Fruit fly (Drosophila melanogaster) whole organism, pupa: Measurements from ENCODE around the gene UQCR-14.

ENCODE experiments used
- CG10348 ChIP-seq: fragments of 200-800 bp; sonication (Bioruptor generic); IDR thresholded peaks from 2 replicates; pipeline ENCODE4 v1.3.6; 2022; ENCODE audit warnings: missing biosample characterization, missing genetic modification characterization
- CG12605 ChIP-seq: fragments of 200-800 bp; sonication (Bioruptor generic); IDR thresholded peaks from 2 replicates; pipeline ENCODE4 v1.3.6; 2022; ENCODE audit warnings: missing biosample characterization, missing genetic modification characterization
- CG13204 ChIP-seq: fragments of 200-800 bp; sonication (Bioruptor generic); optimal IDR thresholded peaks from 2 replicates; lab custom pipeline; 2018; ENCODE audit warnings: missing biosample characterization, mild to moderate bottlenecking, missing genetic modification characterization, moderate library complexity
- CG14655 ChIP-seq: fragments of 200-800 bp; sonication (Bioruptor generic); optimal IDR thresholded peaks from 3 replicates; lab custom pipeline; 2017; ENCODE audit warnings: mild to moderate bottlenecking, missing biosample characterization, missing genetic modification reagents, missing genetic modification characterization
- CG15710 ChIP-seq: fragments of 200-800 bp; sonication (Bioruptor generic); optimal IDR thresholded peaks from 2 replicates; lab custom pipeline; 2018; ENCODE audit warnings: missing biosample characterization, mild to moderate bottlenecking, missing genetic modification characterization, moderate library complexity
- CG17806 ChIP-seq: fragments of 200-800 bp; sonication (Bioruptor generic); optimal IDR thresholded peaks from 2 replicates; lab custom pipeline; 2018; ENCODE audit warnings: missing biosample characterization, mild to moderate bottlenecking, missing genetic modification characterization, moderate library complexity
- CG32121 ChIP-seq: fragments of 200-800 bp; sonication (Bioruptor generic); IDR thresholded peaks from 2 replicates; pipeline ENCODE4 v1.3.6; 2022; ENCODE audit warnings: missing biosample characterization, missing genetic modification characterization
- CG34367 ChIP-seq: fragments of 200-800 bp; sonication (Bioruptor generic); optimal IDR thresholded peaks from 2 replicates; lab custom pipeline; 2018; ENCODE audit warnings: missing biosample characterization, mild to moderate bottlenecking, missing genetic modification characterization
- CG4496 ChIP-seq: fragments of 200-800 bp; sonication (Bioruptor generic); IDR thresholded peaks from 3 replicates; pipeline ENCODE4 v1.3.6; 2022; ENCODE audit warnings: missing biosample characterization, missing genetic modification characterization
- CG8159 ChIP-seq: fragments of 200-800 bp; sonication (Bioruptor generic); optimal IDR thresholded peaks from 3 replicates; lab custom pipeline; 2018; ENCODE audit warnings: missing biosample characterization, mild to moderate bottlenecking, missing genetic modification characterization, moderate library complexity
- CG8301 ChIP-seq: fragments of 200-800 bp; sonication (Bioruptor generic); optimal IDR thresholded peaks from 2 replicates; lab custom pipeline; 2018; ENCODE audit warnings: missing biosample characterization, mild to moderate bottlenecking, missing genetic modification characterization
- CG9948 ChIP-seq: fragments of 200-800 bp; sonication (Bioruptor generic); optimal IDR thresholded peaks from 2 replicates; lab custom pipeline; 2018; ENCODE audit warnings: missing biosample characterization, mild to moderate bottlenecking, missing genetic modification characterization, moderate library complexity
- D1 ChIP-seq: fragments of 200-800 bp; sonication (Bioruptor generic); optimal IDR thresholded peaks from 2 replicates; lab custom pipeline; 2018; ENCODE audit warnings: missing biosample characterization, mild to moderate bottlenecking, missing genetic modification characterization, moderate library complexity
- EcR ChIP-seq: fragments of 200-800 bp; sonication (Bioruptor generic); optimal IDR thresholded peaks from 3 replicates; lab custom pipeline; 2019; ENCODE audit warnings: missing biosample characterization, missing genetic modification characterization, mild to moderate bottlenecking, moderate library complexity, missing genetic modification reagents
- Ets98B ChIP-seq: fragments of 200-800 bp; sonication (Bioruptor generic); IDR thresholded peaks from 2 replicates; pipeline ENCODE4 v1.3.6; 2022; ENCODE audit warnings: missing biosample characterization, missing genetic modification characterization
- Pif1A ChIP-seq: fragments of 200-800 bp; sonication (Bioruptor generic); optimal IDR thresholded peaks from 3 replicates; lab custom pipeline; 2016; ENCODE audit warnings: missing biosample characterization, missing genetic modification characterization
- Pif1B ChIP-seq: fragments of 200-800 bp; sonication (Bioruptor generic); optimal IDR thresholded peaks from 3 replicates; lab custom pipeline; 2016; ENCODE audit warnings: missing biosample characterization, missing genetic modification characterization
- Snoo ChIP-seq: fragments of 200-800 bp; sonication (Bioruptor generic); optimal IDR thresholded peaks from 3 replicates; lab custom pipeline; 2017; ENCODE audit warnings: missing biosample characterization, mild to moderate bottlenecking, missing genetic modification characterization, inconsistent platforms
- fd96Ca ChIP-seq: fragments of 200-800 bp; sonication (Bioruptor generic); IDR thresholded peaks from 3 replicates; pipeline ENCODE4 v1.3.6; 2022; ENCODE audit warnings: missing biosample characterization, missing genetic modification characterization
- gl ChIP-seq: fragments of 200-800 bp; sonication (Bioruptor generic); optimal IDR thresholded peaks from 2 replicates; lab custom pipeline; 2018; ENCODE audit warnings: missing biosample characterization, mild to moderate bottlenecking, missing genetic modification characterization
- rn ChIP-seq: fragments of 200-800 bp; sonication (Bioruptor generic); IDR thresholded peaks from 2 replicates; pipeline ENCODE4 v1.3.6; 2022; ENCODE audit warnings: missing biosample characterization, missing genetic modification characterization

The UQCR-14 gene

dm6 chrX:16321037-16321436, 34.9 kb downstream of the UQCR-14 start:
- TF ChIP-seq fd96Ca (no peak), CG8159 (no peak), EcR (GFP tag; lab: Kevin White, UChicago) (no peak), CG32121 (no peak), Pif1B (no peak), Snoo (tag; lab: Kevin White, UChicago) (no peak), Ets98B (GFP tag; lab: Robert Waterston, UW) (no peak), gl (tag; lab: Kevin White, UChicago) (no peak), rn (GFP tag; lab: Robert Waterston, UW) (no peak), CG4496 (GFP tag; lab: Robert Waterston, UW) (no peak), Pif1A (GFP tag; lab: Kevin White, UChicago) (no peak)

dm6 chrX:16323063-16323462, 37.0 kb downstream of the UQCR-14 start, which contains the start of the genes CG9917 and CG32579:
TSS of gene CG9917 (minus strand) at chrX:16323231.
TSS of gene CG32579 (plus strand) at chrX:16323286.
- TF ChIP-seq CG13204 (GFP tag; lab: Kevin White, UChicago), result no peak
- no peak for TF ChIP-seq CG34367 (tag; lab: Kevin White, UChicago)
- TF ChIP-seq rn (GFP tag; lab: Robert Waterston, UW), result no peak
- TF ChIP-seq CG8159, result no peak
- no peak for TF ChIP-seq CG15710
- no peak for TF ChIP-seq CG9948 (tag; lab: Kevin White, UChicago)
- TF ChIP-seq gl (tag; lab: Kevin White, UChicago), result no peak
- TF ChIP-seq CG17806, result no peak
- no peak for TF ChIP-seq Pif1A (GFP tag; lab: Kevin White, UChicago)
- no peak for TF ChIP-seq CG8301 (tag; lab: Kevin White, UChicago)
- TF ChIP-seq Pif1B, result no peak
- no peak for TF ChIP-seq CG10348 (GFP tag; lab: Robert Waterston, UW)
- TF ChIP-seq CG14655 (GFP tag; lab: Kevin White, UChicago), result no peak
- no peak for TF ChIP-seq EcR (GFP tag; lab: Kevin White, UChicago)
- TF ChIP-seq Ets98B (GFP tag; lab: Robert Waterston, UW), result no peak
- no peak for TF ChIP-seq CG12605 (GFP tag; lab: Robert Waterston, UW)
- TF ChIP-seq Snoo (tag; lab: Kevin White, UChicago), result no peak
- no peak for TF ChIP-seq CG32121
- no peak for TF ChIP-seq CG4496 (GFP tag; lab: Robert Waterston, UW)
- TF ChIP-seq, all 21 proteins: peak for 0

- TF ChIP-seq rn (GFP tag; lab: Robert Waterston, UW) (no peak), Pif1B (no peak), Ets98B (GFP tag; lab: Robert Waterston, UW) (no peak), CG12605 (GFP tag; lab: Robert Waterston, UW) (no peak), CG14655 (GFP tag; lab: Kevin White, UChicago) (no peak), gl (tag; lab: Kevin White, UChicago) (no peak), CG10348 (GFP tag; lab: Robert Waterston, UW) (no peak), fd96Ca (no peak), Pif1A (GFP tag; lab: Kevin White, UChicago) (no peak), D1 (tag; lab: Kevin White, UChicago) (no peak), CG15710 (no peak)
- TF ChIP-seq, all 21 proteins: peak for 0
These were observed 37.4 kb downstream of the UQCR-14 start for dm6 chrX:16323536-16323935.

dm6 chrX:16325472-16325871, 39.4 kb downstream of the UQCR-14 start, which contains the start of gene CalpC:
TSS of gene CalpC (plus strand) at chrX:16325763.
- no peak for TF ChIP-seq CG10348 (GFP tag; lab: Robert Waterston, UW)
- no peak for TF ChIP-seq fd96Ca
- no peak for TF ChIP-seq CG14655 (GFP tag; lab: Kevin White, UChicago)
- TF ChIP-seq CG8159, result no peak
- TF ChIP-seq rn (GFP tag; lab: Robert Waterston, UW), result no peak
- TF ChIP-seq Pif1B, result no peak
- no peak for TF ChIP-seq D1 (tag; lab: Kevin White, UChicago)
- no peak for TF ChIP-seq EcR (GFP tag; lab: Kevin White, UChicago)
- TF ChIP-seq gl (tag; lab: Kevin White, UChicago), result no peak
- no peak for TF ChIP-seq CG12605 (GFP tag; lab: Robert Waterston, UW)
- no peak for TF ChIP-seq CG8301 (tag; lab: Kevin White, UChicago)
- TF ChIP-seq CG34367 (tag; lab: Kevin White, UChicago), result no peak
- no peak for TF ChIP-seq Ets98B (GFP tag; lab: Robert Waterston, UW)
- TF ChIP-seq CG15710, result no peak
- TF ChIP-seq CG32121, result no peak
- no peak for TF ChIP-seq Snoo (tag; lab: Kevin White, UChicago)
- TF ChIP-seq CG17806, result no peak

- no peak for TF ChIP-seq EcR (GFP tag; lab: Kevin White, UChicago)
- TF ChIP-seq CG8301 (tag; lab: Kevin White, UChicago), result no peak
- TF ChIP-seq Pif1B, result no peak
- TF ChIP-seq CG32121, result no peak
- TF ChIP-seq gl (tag; lab: Kevin White, UChicago), result no peak
- no peak for TF ChIP-seq Snoo (tag; lab: Kevin White, UChicago)
- no peak for TF ChIP-seq Pif1A (GFP tag; lab: Kevin White, UChicago)
These were observed 44.6 kb downstream of the UQCR-14 start, which contains the start of gene CG9919 for dm6 chrX:16330659-16331058. TSS of gene CG9919 (minus strand) at chrX:16330759.

- no peak for TF ChIP-seq CG32121
- no peak for TF ChIP-seq EcR (GFP tag; lab: Kevin White, UChicago)
- no peak for TF ChIP-seq CG34367 (tag; lab: Kevin White, UChicago)
- TF ChIP-seq CG9948 (tag; lab: Kevin White, UChicago), result no peak
- TF ChIP-seq rn (GFP tag; lab: Robert Waterston, UW), result no peak
- TF ChIP-seq CG12605 (GFP tag; lab: Robert Waterston, UW), result no peak
- no peak for TF ChIP-seq CG15710
- TF ChIP-seq gl (tag; lab: Kevin White, UChicago), result no peak
- no peak for TF ChIP-seq CG17806
- no peak for TF ChIP-seq CG14655 (GFP tag; lab: Kevin White, UChicago)
- TF ChIP-seq Ets98B (GFP tag; lab: Robert Waterston, UW), result no peak
- no peak for TF ChIP-seq D1 (tag; lab: Kevin White, UChicago)
- no peak for TF ChIP-seq fd96Ca
- no peak for TF ChIP-seq CG8159
These were observed 45.6 kb downstream of the UQCR-14 start for dm6 chrX:16331562-16332233.
